Fruit fly (Drosophila melanogaster): ENCODE data around the gene CG8925.

CG8925 gene

dm6 chr3R:16225760-16226159, 54.0 kb downstream of the CG8925 start:
- TF ChIP-seq Rel (GFP tag; optimal IDR thresholded peaks at IDR 0.05) (no peak), Rel (tag; optimal IDR thresholded peaks at IDR 0.05) (no peak), CG32264 (GFP tag; optimal IDR thresholded peaks at IDR 0.05) (no peak), Jra (GFP tag; optimal IDR thresholded peaks at IDR 0.05) (no peak)

- no peak for TF ChIP-seq usp (GFP tag; optimal IDR thresholded peaks at IDR 0.05)
- TF ChIP-seq dsf (GFP tag; optimal IDR thresholded peaks at IDR 0.05; ENCODE audit: borderline replicate concordance), result no peak
- TF ChIP-seq jim (GFP tag; optimal IDR thresholded peaks at IDR 0.05), result no peak
- TF ChIP-seq sv (GFP tag; optimal IDR thresholded peaks at IDR 0.05), result no peak
- TF ChIP-seq Myc (optimal IDR thresholded peaks at IDR 0.05), result no peak
- no peak for TF ChIP-seq pan (optimal IDR thresholded peaks at IDR 0.05)
- no peak for TF ChIP-seq Abd-B (GFP tag; optimal IDR thresholded peaks at IDR 0.05)
- no peak for TF ChIP-seq foxo (GFP tag; optimal IDR thresholded peaks at IDR 0.05)
- no peak for TF ChIP-seq Hr83 (GFP tag; optimal IDR thresholded peaks at IDR 0.05; ENCODE audit: poor library complexity, severe bottlenecking)
- no peak for TF ChIP-seq br (GFP tag; optimal IDR thresholded peaks at IDR 0.05)
- TF ChIP-seq h (GFP tag; optimal IDR thresholded peaks at IDR 0.05), result no peak
- TF ChIP-seq dl (GFP tag; optimal IDR thresholded peaks at IDR 0.05; ENCODE audit: insufficient read depth in 1 of 2, partially characterized antibody in 2 of 2), result no peak
- peak; percentile 89 for TF ChIP-seq psq (GFP tag; optimal IDR thresholded peaks at IDR 0.05)
- no peak for TF ChIP-seq Hnf4 (GFP tag; optimal IDR thresholded peaks at IDR 0.05)
- TF ChIP-seq Hr78 (GFP tag; optimal IDR thresholded peaks at IDR 0.05), result no peak
- no peak for TF ChIP-seq Mio (GFP tag; optimal IDR thresholded peaks at IDR 0.05)
- no peak for TF ChIP-seq lola (GFP tag; optimal IDR thresholded peaks at IDR 0.05)
- TF ChIP-seq fru (GFP tag; optimal IDR thresholded peaks at IDR 0.05), result no peak
- TF ChIP-seq OdsH (GFP tag; optimal IDR thresholded peaks at IDR 0.05), result peak; percentile 1
- TF ChIP-seq Rel (GFP tag; optimal IDR thresholded peaks at IDR 0.05), result no peak
- TF ChIP-seq Rel (tag; optimal IDR thresholded peaks at IDR 0.05), result peak; percentile 99
Observed at dm6 chr3R:16227074-16227473, 55.3 kb downstream of the CG8925 start.

DNA sequence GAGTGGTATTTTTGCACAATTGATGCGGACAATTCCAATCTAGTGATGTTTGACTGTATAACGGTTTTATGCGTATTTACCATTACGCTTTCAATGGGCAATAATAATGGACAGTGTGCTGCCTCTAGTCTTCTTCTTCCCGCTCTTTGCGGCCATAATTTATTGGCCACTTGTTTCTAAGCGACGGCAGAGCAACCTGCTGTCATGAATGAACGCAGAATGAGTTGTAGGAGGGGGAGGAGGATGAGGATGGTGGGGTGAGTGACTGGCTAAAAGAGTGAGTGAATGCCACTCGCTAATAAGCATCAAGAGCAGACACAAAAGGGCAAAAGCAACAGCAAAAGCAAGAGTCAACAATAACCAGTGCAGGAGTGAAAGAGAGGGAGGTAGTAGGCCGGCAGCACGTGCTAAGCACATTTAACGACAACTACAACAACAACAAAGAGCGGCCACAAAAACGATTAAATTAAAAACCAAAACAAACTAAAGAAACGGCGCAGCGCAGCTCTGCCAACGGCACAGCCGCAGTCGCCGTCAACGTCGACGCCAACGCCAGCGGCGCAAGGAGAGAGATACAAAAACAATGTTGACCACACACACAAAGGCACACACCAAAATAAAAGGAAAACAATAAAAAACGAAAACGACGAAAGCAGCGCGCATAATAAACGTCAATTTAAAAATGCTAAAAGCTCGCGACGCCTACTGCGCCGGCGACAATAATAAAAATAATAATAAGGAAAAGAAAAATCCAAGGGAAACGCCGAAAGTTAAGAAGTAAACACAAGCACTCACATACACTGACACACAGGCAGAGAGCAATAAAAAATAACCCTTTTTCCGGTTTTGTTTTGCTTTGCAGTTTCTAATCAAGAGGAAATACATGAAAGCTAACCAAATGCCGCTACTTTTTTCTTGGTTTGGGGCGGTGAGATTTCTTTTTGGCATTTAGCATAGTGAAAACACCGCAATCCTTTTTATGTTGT, 57.2 kb downstream of the CG8925 start:
- TF ChIP-seq h (GFP tag; optimal IDR thresholded peaks at IDR 0.05) (peak; percentile 15), CrebA (GFP tag; optimal IDR thresholded peaks at IDR 0.05; ENCODE audit: borderline replicate concordance) (no peak), usp (GFP tag; optimal IDR thresholded peaks at IDR 0.05) (no peak), Rel (GFP tag; optimal IDR thresholded peaks at IDR 0.05) (peak; percentile 57), Rel (tag; optimal IDR thresholded peaks at IDR 0.05) (peak; percentile 63), fru (GFP tag; optimal IDR thresholded peaks at IDR 0.05) (peak; percentile 12), Hnf4 (GFP tag; optimal IDR thresholded peaks at IDR 0.05) (peak; percentile 21), N (GFP tag; optimal IDR thresholded peaks at IDR 0.05) (no peak), woc (GFP tag; optimal IDR thresholded peaks at IDR 0.05) (no peak), brk (GFP tag; optimal IDR thresholded peaks at IDR 0.05) (peak; percentile 49), Hr83 (GFP tag; optimal IDR thresholded peaks at IDR 0.05; ENCODE audit: poor library complexity, severe bottlenecking) (peak; percentile 1), HLH106 (tag; optimal IDR thresholded peaks at IDR 0.05) (no peak), Sp1 (GFP tag; optimal IDR thresholded peaks at IDR 0.05) (peak; percentile 60), ey (GFP tag; optimal IDR thresholded peaks at IDR 0.05) (no peak), CG32264 (GFP tag; optimal IDR thresholded peaks at IDR 0.05) (peak; percentile 9), br (GFP tag; optimal IDR thresholded peaks at IDR 0.05) (no peak), Vsx2 (GFP tag; optimal IDR thresholded peaks at IDR 0.05; ENCODE audit: partially characterized antibody) (no peak), rgr (GFP tag; optimal IDR thresholded peaks at IDR 0.05) (no peak), psq (GFP tag; optimal IDR thresholded peaks at IDR 0.05) (peak; percentile 77), dl (GFP tag; optimal IDR thresholded peaks at IDR 0.05; ENCODE audit: insufficient read depth in 1 of 2, partially characterized antibody in 2 of 2) (no peak), sage (GFP tag; optimal IDR thresholded peaks at IDR 0.05) (peak; percentile 54)

All from whole organism, wandering third instar larva.